8 worm cellular contexts compared by ENCODE assay signal in genomic region chrIV:7982024-7982576, ce11.
A peak's percentile ranks its signal among the peaks of the same experiment; 100 is the strongest.
TF ChIP-seq lines count a peak whose summit lies in the region.

arf-5 (plus strand) TSS chrIV:7982526.

TF ChIP-seq in whole organism, L1 larva, 84 proteins besides CTCF, POLR2A, EP300 and RAD21 (continues in another document):
- TF ChIP-seq ztf-4 (tag; optimal IDR thresholded peaks at IDR 0.05; lab: Kevin White, UChicago) (no peak), nhr-237 (tag; optimal IDR thresholded peaks at IDR 0.05; lab: Kevin White, UChicago) (no peak), lin-35 (GFP tag; optimal IDR thresholded peaks at IDR 0.05; lab: Kevin White, UChicago) (peak; percentile 36 to 51), fkh-8 (tag; optimal IDR thresholded peaks at IDR 0.05; lab: Kevin White, UChicago) (no peak), fos-1 (tag; optimal IDR thresholded peaks at IDR 0.05; lab: Kevin White, UChicago) (no peak), egl-13 (tag; optimal IDR thresholded peaks at IDR 0.05; lab: Kevin White, UChicago) (no peak), mdl-1 (tag; optimal IDR thresholded peaks at IDR 0.05; lab: Kevin White, UChicago) (peak in 1 of 2 experiments; percentile 57), irx-1 (tag; optimal IDR thresholded peaks at IDR 0.05; lab: Kevin White, UChicago) (no peak), nhr-71 (tag; optimal IDR thresholded peaks at IDR 0.05; lab: Kevin White, UChicago) (peak; percentile 20), jun-1 (tag; optimal IDR thresholded peaks at IDR 0.05; lab: Kevin White, UChicago) (no peak), ceh-88 (GFP tag; IDR thresholded peaks at IDR 0.05; lab: Robert Waterston, UW) (no peak), pax-3 (tag; optimal IDR thresholded peaks at IDR 0.05; lab: Kevin White, UChicago) (no peak)

TF ChIP-seq in whole organism, L2 larva, 48 proteins besides CTCF, POLR2A, EP300 and RAD21 (continues in another document):
- TF ChIP-seq mdl-1 (tag; optimal IDR thresholded peaks at IDR 0.05; lab: Kevin White, UChicago), result peak in 1 of 2 experiments; percentile 36
- no peak for TF ChIP-seq nhr-25 (tag; optimal IDR thresholded peaks at IDR 0.05; lab: Kevin White, UChicago)
- TF ChIP-seq nhr-129 (tag; optimal IDR thresholded peaks at IDR 0.05; lab: Kevin White, UChicago), result peak; percentile 42
- TF ChIP-seq C34F6.9 (tag; optimal IDR thresholded peaks at IDR 0.05; lab: Kevin White, UChicago), result peak; percentile 48
- TF ChIP-seq fos-1 (tag; optimal IDR thresholded peaks at IDR 0.05; lab: Kevin White, UChicago), result no peak
- peak; percentile 52 for TF ChIP-seq unc-55 (GFP tag; optimal IDR thresholded peaks at IDR 0.05; lab: Kevin White, UChicago)
- TF ChIP-seq lin-11 (tag; optimal IDR thresholded peaks at IDR 0.05; lab: Kevin White, UChicago), result peak; percentile 9
- TF ChIP-seq crh-2 (tag; optimal IDR thresholded peaks at IDR 0.05; lab: Kevin White, UChicago), result peak; percentile 73
- TF ChIP-seq lsy-2 (tag; optimal IDR thresholded peaks at IDR 0.05; lab: Kevin White, UChicago), result peak in 1 of 2 experiments; percentile 74
- no peak for TF ChIP-seq R02D3.7 (tag; optimal IDR thresholded peaks at IDR 0.05; lab: Kevin White, UChicago)
- TF ChIP-seq egl-27 (tag; optimal IDR thresholded peaks at IDR 0.05; lab: Kevin White, UChicago), result no peak

TF ChIP-seq in whole organism, L3 larva, 47 proteins besides CTCF, POLR2A, EP300 and RAD21 (continues in another document):
- TF ChIP-seq elt-3 (tag; optimal IDR thresholded peaks at IDR 0.05; lab: Kevin White, UChicago) (no peak), hmg-11 (tag; optimal IDR thresholded peaks at IDR 0.05; lab: Kevin White, UChicago) (no peak), jun-1 (tag; optimal IDR thresholded peaks at IDR 0.05; lab: Kevin White, UChicago) (no peak), pqm-1 (tag; optimal IDR thresholded peaks at IDR 0.05; lab: Kevin White, UChicago) (no peak), unc-39 (tag; optimal IDR thresholded peaks at IDR 0.05; lab: Kevin White, UChicago) (no peak), fos-1 (tag; optimal IDR thresholded peaks at IDR 0.05; lab: Kevin White, UChicago) (no peak), nhr-77 (tag; optimal IDR thresholded peaks at IDR 0.05; lab: Kevin White, UChicago) (no peak), lin-39 (tag; optimal IDR thresholded peaks at IDR 0.05; lab: Kevin White, UChicago) (peak; percentile 81), zag-1 (tag; optimal IDR thresholded peaks at IDR 0.05; lab: Kevin White, UChicago) (no peak), egl-5 (tag; optimal IDR thresholded peaks at IDR 0.05; lab: Kevin White, UChicago) (no peak), lin-15B (tag; optimal IDR thresholded peaks at IDR 0.05; lab: Kevin White, UChicago) (peak; percentile 54), nhr-237 (tag; optimal IDR thresholded peaks at IDR 0.05; lab: Kevin White, UChicago) (no peak), egl-27 (tag; optimal IDR thresholded peaks at IDR 0.05; lab: Kevin White, UChicago) (no peak)

TF ChIP-seq in whole organism, L4 larva, 104 proteins besides CTCF, POLR2A, EP300 and RAD21 (continues in another document):
- TF ChIP-seq ceh-82 (tag; optimal IDR thresholded peaks at IDR 0.05; lab: Kevin White, UChicago), result no peak
- no peak for TF ChIP-seq T26A8.4 (GFP tag; IDR thresholded peaks at IDR 0.05; lab: Robert Waterston, UW)
- no peak for TF ChIP-seq lin-38 (GFP tag; IDR thresholded peaks at IDR 0.05; lab: Robert Waterston, UW)
- no peak for TF ChIP-seq dmd-6 (GFP tag; IDR thresholded peaks at IDR 0.05; lab: Robert Waterston, UW)
- no peak for TF ChIP-seq daf-19 (GFP tag; conservative IDR thresholded peaks at IDR 0.05; lab: Robert Waterston, UW)
- TF ChIP-seq lsy-2 (tag; optimal IDR thresholded peaks at IDR 0.05; lab: Kevin White, UChicago), result peak in 1 of 2 experiments; percentile 61
- TF ChIP-seq lir-3 (tag; optimal IDR thresholded peaks at IDR 0.05; lab: Kevin White, UChicago), result no peak
- TF ChIP-seq jun-1 (tag; optimal IDR thresholded peaks at IDR 0.05; lab: Kevin White, UChicago), result no peak
- TF ChIP-seq ceh-44 (GFP tag; IDR thresholded peaks at IDR 0.05; lab: Robert Waterston, UW), result no peak
- TF ChIP-seq lim-7 (GFP tag; IDR thresholded peaks at IDR 0.05; lab: Robert Waterston, UW), result no peak
- no peak for TF ChIP-seq tag-97 (GFP tag; IDR thresholded peaks at IDR 0.05; lab: Robert Waterston, UW)
- no peak for TF ChIP-seq spr-3 (GFP tag; optimal IDR thresholded peaks at IDR 0.05; lab: Kevin White, UChicago)
- TF ChIP-seq mxl-2 (GFP tag; conservative IDR thresholded peaks at IDR 0.05; lab: Robert Waterston, UW), result no peak

TF ChIP-seq in whole organism, late embryonic, 69 proteins besides CTCF, POLR2A, EP300 and RAD21:
- TF ChIP-seq sdc-2 (tag; optimal IDR thresholded peaks at IDR 0.05; lab: Kevin White, UChicago), result no peak
- no peak for TF ChIP-seq ceh-22 (tag; optimal IDR thresholded peaks at IDR 0.05; lab: Kevin White, UChicago)
- peak; percentile 35 for TF ChIP-seq hlh-30 (tag; optimal IDR thresholded peaks at IDR 0.05; lab: Kevin White, UChicago; ENCODE audit: insufficient read depth)
- no peak for TF ChIP-seq syd-9 (tag; optimal IDR thresholded peaks at IDR 0.05; lab: Kevin White, UChicago)
- no peak for TF ChIP-seq pros-1 (tag; optimal IDR thresholded peaks at IDR 0.05; lab: Kevin White, UChicago)
- TF ChIP-seq ceh-9 (tag; optimal IDR thresholded peaks at IDR 0.05; lab: Kevin White, UChicago), result no peak
- TF ChIP-seq odd-2 (tag; optimal IDR thresholded peaks at IDR 0.05; lab: Kevin White, UChicago), result no peak
- TF ChIP-seq K09A11.1 (tag; optimal IDR thresholded peaks at IDR 0.05; lab: Kevin White, UChicago; ENCODE audit: insufficient read depth), result no peak
- peak; percentile 14 for TF ChIP-seq nfya-1 (tag; optimal IDR thresholded peaks at IDR 0.05; lab: Kevin White, UChicago)
- peak; percentile 7 for TF ChIP-seq unc-42 (tag; optimal IDR thresholded peaks at IDR 0.05; lab: Kevin White, UChicago)

TF ChIP-seq in whole organism, midembryonic, 9 proteins besides CTCF, POLR2A, EP300 and RAD21:
- TF ChIP-seq ztf-29 (GFP tag; IDR thresholded peaks at IDR 0.05; lab: Robert Waterston, UW) (no peak), cog-1 (tag; optimal IDR thresholded peaks at IDR 0.05; lab: Kevin White, UChicago) (peak; percentile 20)

TF ChIP-seq in whole organism, mixed stage, embryonic, 35 proteins besides CTCF, POLR2A, EP300 and RAD21:
- peak; percentile 59 for TF ChIP-seq lsy-2 (tag; optimal IDR thresholded peaks at IDR 0.05; lab: Kevin White, UChicago)
- no peak for TF ChIP-seq ceh-39 (tag; optimal IDR thresholded peaks at IDR 0.05; lab: Kevin White, UChicago)
- TF ChIP-seq ces-1 (GFP tag; optimal IDR thresholded peaks at IDR 0.05; lab: Kevin White, UChicago), result peak; percentile 41
- peak; percentile 40 for TF ChIP-seq mep-1 (tag; optimal IDR thresholded peaks at IDR 0.05; lab: Kevin White, UChicago)

TF ChIP-seq in whole organism, young adult, 124 proteins besides CTCF, POLR2A, EP300 and RAD21:
- no peak for TF ChIP-seq sdz-38 (tag; optimal IDR thresholded peaks at IDR 0.05; lab: Kevin White, UChicago)
- TF ChIP-seq efl-1 (GFP tag; optimal IDR thresholded peaks at IDR 0.05; lab: Kevin White, UChicago), result peak; percentile 11
- peak; percentile 13 for TF ChIP-seq ceh-27 (GFP tag; optimal IDR thresholded peaks at IDR 0.05; lab: Kevin White, UChicago)
- TF ChIP-seq let-607 (tag; optimal IDR thresholded peaks at IDR 0.05; lab: Kevin White, UChicago), result peak; percentile 70 to 88
- TF ChIP-seq nfya-1 (tag; optimal IDR thresholded peaks at IDR 0.05; lab: Kevin White, UChicago; ENCODE audit: borderline replicate concordance, insufficient read depth), result no peak
- TF ChIP-seq bed-2 (GFP tag; IDR thresholded peaks at IDR 0.05; lab: Robert Waterston, UW), result no peak
- no peak for TF ChIP-seq akir-1 (GFP tag; optimal IDR thresholded peaks at IDR 0.05; lab: Kevin White, UChicago)
- no peak for TF ChIP-seq ccch-3 (GFP tag; optimal IDR thresholded peaks at IDR 0.05; lab: Kevin White, UChicago)
- TF ChIP-seq F33H1.4 (GFP tag; IDR thresholded peaks at IDR 0.05; lab: Robert Waterston, UW), result peak; percentile 73
- TF ChIP-seq F57C9.4 (tag; optimal IDR thresholded peaks at IDR 0.05; lab: Kevin White, UChicago), result no peak
- TF ChIP-seq nhr-80 (tag; optimal IDR thresholded peaks at IDR 0.05; lab: Kevin White, UChicago), result peak; percentile 2
- no peak for TF ChIP-seq ztf-22 (GFP tag; optimal IDR thresholded peaks at IDR 0.05; lab: Kevin White, UChicago)
- TF ChIP-seq ceh-100 (GFP tag; IDR thresholded peaks at IDR 0.05; lab: Robert Waterston, UW), result no peak
- no peak for TF ChIP-seq chd-7 (tag; optimal IDR thresholded peaks at IDR 0.05; lab: Kevin White, UChicago)
- TF ChIP-seq snpc-4 (GFP tag; optimal IDR thresholded peaks at IDR 0.05; lab: Kevin White, UChicago), result no peak
- no peak for TF ChIP-seq snpc-4 (tag; optimal IDR thresholded peaks at IDR 0.05; lab: Kevin White, UChicago)
- no peak for TF ChIP-seq ZK185.1 (tag; optimal IDR thresholded peaks at IDR 0.05; lab: Kevin White, UChicago; ENCODE audit: poor library complexity, severe bottlenecking)
- no peak for TF ChIP-seq rec-8 (tag; optimal IDR thresholded peaks at IDR 0.05; lab: Kevin White, UChicago)
- TF ChIP-seq ceh-79 (tag; optimal IDR thresholded peaks at IDR 0.05; lab: Kevin White, UChicago), result no peak
- TF ChIP-seq hmg-1.2 (GFP tag; IDR thresholded peaks at IDR 0.05; lab: Robert Waterston, UW), result no peak
- TF ChIP-seq aptf-3 (GFP tag; IDR thresholded peaks at IDR 0.05; lab: Robert Waterston, UW), result no peak
